Worm (Caenorhabditis elegans) whole organism, midembryonic: Measurements from ENCODE around the gene nas-13.

Source experiments
- T22C8.4 ChIP-seq: fragments of 200-800 bp; sonication (Bioruptor generic); IDR thresholded peaks from 2 replicates; pipeline ENCODE4 v1.3.6; 2022; ENCODE audit warnings: missing genetic modification characterization, missing compliant biosample characterization
- cog-1 ChIP-seq: sonication (generic microtip); optimal IDR thresholded peaks from 2 replicates; lab custom pipeline; 2016; ENCODE audit warnings: missing genetic modification characterization, missing compliant biosample characterization
- flt-1 ChIP-seq: fragments of 200-800 bp; sonication (Bioruptor generic); IDR thresholded peaks from 2 replicates; pipeline ENCODE4 v1.3.6; 2022; ENCODE audit warnings: missing genetic modification characterization, missing compliant biosample characterization
- med-1 ChIP-seq: sonication (generic microtip); optimal IDR thresholded peaks from 2 replicates; lab custom pipeline; 2017; ENCODE audit warnings: missing genetic modification characterization, mild to moderate bottlenecking, missing compliant biosample characterization, antibody characterized with exemption, missing genetic modification reagents; ENCODE audit not compliant: insufficient read depth
- ref-1 ChIP-seq: fragments of 200-800 bp; sonication (Bioruptor generic); conservative IDR thresholded peaks from 2 replicates; pipeline ENCODE4 v1.3.6; 2022; ENCODE audit warnings: missing genetic modification reagents, missing genetic modification characterization, missing compliant biosample characterization
- tab-1 ChIP-seq: fragments of 200-800 bp; sonication (Bioruptor generic); IDR thresholded peaks from 2 replicates; pipeline ENCODE4 v1.3.6; 2022; ENCODE audit warnings: missing genetic modification characterization, missing compliant biosample characterization
- ztf-23 ChIP-seq: fragments of 200-800 bp; sonication (Bioruptor generic); IDR thresholded peaks from 2 replicates; pipeline ENCODE4 v1.3.6; 2022; ENCODE audit warnings: missing genetic modification reagents, missing genetic modification characterization, missing compliant biosample characterization
- ztf-29 ChIP-seq: fragments of 200-800 bp; sonication (Bioruptor generic); IDR thresholded peaks from 2 replicates; pipeline ENCODE4 v1.3.6; 2022; ENCODE audit warnings: missing genetic modification reagents, missing genetic modification characterization, missing compliant biosample characterization

- TF ChIP-seq flt-1 (GFP tag; lab: Robert Waterston, UW) (no peak), tab-1 (GFP tag; lab: Robert Waterston, UW) (no peak), ref-1 (GFP tag; lab: Robert Waterston, UW) (no peak), med-1 (GFP tag; lab: Kevin White, UChicago) (no peak), ztf-23 (no peak), cog-1 (tag; lab: Kevin White, UChicago) (no peak), ztf-29 (GFP tag; lab: Robert Waterston, UW) (no peak), T22C8.4 (GFP tag; lab: Robert Waterston, UW) (no peak)
Observed at ce11 chrX:15468657-15469056, 40.6 kb upstream of the nas-13 start.
